Worm (Caenorhabditis elegans): ENCODE data around the gene F53F8.3.

DNA sequence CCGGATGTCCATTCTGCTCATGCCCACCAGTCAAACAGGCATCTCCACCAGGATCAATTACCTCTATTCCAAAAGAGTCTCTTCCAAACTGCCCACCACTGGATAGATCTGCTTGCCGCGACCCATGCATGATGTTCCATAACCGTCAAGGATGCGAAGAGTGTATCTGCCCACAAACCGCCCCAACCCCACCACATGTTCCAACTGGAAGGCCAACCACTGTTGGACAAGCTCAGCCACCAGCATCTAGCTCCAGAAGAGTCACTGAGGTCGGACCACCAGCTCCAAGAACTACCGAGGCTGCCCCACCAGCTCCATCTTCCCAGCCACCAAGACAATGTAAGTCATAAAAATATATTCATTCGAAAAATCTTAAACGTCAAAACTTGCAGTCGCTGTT is 18.7 kb downstream of the F53F8.3 start:
- no peak for TF ChIP-seq eyg-1 (tag; optimal IDR thresholded peaks at IDR 0.05)
- TF ChIP-seq pha-4 (tag; optimal IDR thresholded peaks at IDR 0.05) = no peak
- no peak for TF ChIP-seq nhr-232 (tag; optimal IDR thresholded peaks at IDR 0.05)
- no peak for TF ChIP-seq pqm-1 (tag; optimal IDR thresholded peaks at IDR 0.05)
- no peak for TF ChIP-seq tbx-2 (tag; optimal IDR thresholded peaks at IDR 0.05)

Data from whole organism, late embryonic.